Fruit fly (Drosophila melanogaster) whole organism: ENCODE results near the gene HDAC4.

Source experiments
- CG8478 ChIP-seq: fragments of >200 bp; optimal IDR thresholded peaks from 2 replicates; lab custom pipeline; 2018; ENCODE audit warnings: inconsistent platforms
- EcR ChIP-seq, 2 experiments: fragments of >200 bp; optimal IDR thresholded peaks; 2 replicates each; lab custom pipeline; 2017; ENCODE audit warnings: missing biosample characterization in 2 of 2, missing genetic modification characterization in 2 of 2, missing genetic modification reagents in 2 of 2
- pan ChIP-seq: fragments of >200 bp; optimal IDR thresholded peaks from 2 replicates; lab custom pipeline; 2017
- psq ChIP-seq: fragments of >200 bp; optimal IDR thresholded peaks from 2 replicates; lab custom pipeline; 2017

DNA sequence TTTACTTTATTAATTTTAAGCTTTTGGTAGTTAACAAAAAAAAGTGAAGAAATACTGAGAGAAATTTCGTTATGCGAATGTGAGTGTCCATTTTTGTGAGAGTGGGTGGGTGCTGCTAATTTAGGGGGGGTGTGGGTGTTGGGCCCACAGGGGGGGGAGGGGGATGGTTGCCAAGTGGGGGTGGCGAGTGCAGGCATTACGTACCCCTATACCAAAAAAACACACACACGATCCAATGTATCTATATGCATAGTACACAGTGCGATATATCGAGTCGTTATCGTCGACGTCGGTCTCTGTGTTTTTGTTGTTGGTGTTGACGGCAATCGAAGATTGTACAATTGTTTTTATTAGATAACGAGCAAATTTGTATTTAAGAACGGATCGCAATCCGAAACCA lies 38.1 kb upstream of the HDAC4 start:
- TF ChIP-seq CG8478, result no peak
- TF ChIP-seq psq (lab: Kevin White, UChicago), result no peak
- TF ChIP-seq EcR (GFP tag; optimal IDR thresholded peaks at IDR 0.05; lab: Kevin White, UChicago), result no peak
- no peak for TF ChIP-seq pan (lab: Kevin White, UChicago)
